Fruit fly (Drosophila melanogaster): ENCODE measurements around the gene CG34242.

- TF ChIP-seq kay (GFP tag; ENCODE audit: borderline replicate concordance) (no peak), pad (GFP tag; optimal IDR thresholded peaks at IDR 0.05) (no peak), ovo (GFP tag; optimal IDR thresholded peaks at IDR 0.05) (no peak), Mnt (GFP tag; optimal IDR thresholded peaks at IDR 0.05) (no peak), Crg-1 (GFP tag; optimal IDR thresholded peaks at IDR 0.05) (no peak), bab1 (GFP tag; optimal IDR thresholded peaks at IDR 0.05) (no peak), CG7101 (tag; optimal IDR thresholded peaks at IDR 0.05) (no peak), Hr96 (GFP tag; optimal IDR thresholded peaks at IDR 0.05) (no peak), CG1620 (GFP tag; optimal IDR thresholded peaks at IDR 0.05) (no peak), CG5204 (GFP tag; optimal IDR thresholded peaks at IDR 0.05) (no peak), tj (GFP tag; optimal IDR thresholded peaks at IDR 0.05) (no peak), Clk (GFP tag; optimal IDR thresholded peaks at IDR 0.05) (no peak), CG14711 (tag; optimal IDR thresholded peaks at IDR 0.05) (no peak), CG7045 (GFP tag; optimal IDR thresholded peaks at IDR 0.05) (no peak)
Measured at dm6 chr3L:12557736-12558135, 23.9 kb downstream of the CG34242 start.

Measured in whole organism, adult.